Worm (Caenorhabditis elegans) whole organism, L4 larva: ENCODE data around the gene F58B4.6.

ENCODE experiments used
- lsy-2 ChIP-seq, 2 experiments: fragments of 150-350 bp in 1 of 2; sonication (generic microtip) in 1 of 2; optimal IDR thresholded peaks; 2 replicates each; lab custom pipeline; 2014 to 2017; ENCODE audit warnings: missing biosample characterization in 2 of 2, missing genetic modification characterization in 2 of 2
- unc-130 ChIP-seq: sonication (generic microtip); optimal IDR thresholded peaks from 2 replicates; lab custom pipeline; 2016; ENCODE audit warnings: missing genetic modification reagents, missing genetic modification characterization, missing compliant biosample characterization

DNA sequence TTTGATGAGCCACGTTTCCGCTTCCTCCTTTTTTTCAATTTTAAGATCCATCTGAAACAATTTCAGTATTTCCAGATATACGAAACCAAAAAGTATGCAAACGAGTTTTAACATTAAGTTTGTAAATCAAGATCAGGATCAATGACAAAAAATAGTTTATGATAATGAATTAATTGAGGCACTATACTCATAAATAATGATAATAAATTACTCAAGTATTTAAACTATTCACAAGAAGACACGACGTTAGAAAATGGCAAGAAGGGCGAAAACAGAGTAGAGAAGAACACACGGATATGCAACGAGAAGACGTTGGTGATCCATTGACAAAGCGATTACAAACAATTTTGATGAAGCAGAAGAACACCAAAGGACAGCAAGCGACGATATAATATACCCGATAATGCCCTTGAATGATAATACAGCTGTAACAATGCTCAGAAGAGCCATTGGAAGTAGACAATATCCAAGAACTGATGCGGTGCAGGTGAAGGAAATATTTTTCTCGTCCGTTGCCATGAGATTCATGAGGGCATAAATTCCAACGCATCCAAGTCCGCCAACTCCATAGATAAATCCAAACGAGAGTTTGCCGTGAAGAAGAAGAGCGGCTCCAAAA is 31.2 kb upstream of the F58B4.6 start, which contains the start of gene F32D8.4:
- TF ChIP-seq lsy-2 (tag; optimal IDR thresholded peaks at IDR 0.05; lab: Kevin White, UChicago) (no peak), unc-130 (no peak)
